Fruit fly (Drosophila melanogaster) whole organism, embryonic: ENCODE results near the gene RpL10Ab.

Experiments
- Asciz ChIP-seq: fragments of 200-800 bp; sonication (Bioruptor generic); optimal IDR thresholded peaks from 2 replicates; lab custom pipeline; 2017; ENCODE audit warnings: missing biosample characterization, mild to moderate bottlenecking, missing genetic modification characterization, missing genetic modification reagents
- Atf3 ChIP-seq: fragments of 200-800 bp; sonication (Bioruptor generic); optimal IDR thresholded peaks from 3 replicates; lab custom pipeline; 2016; ENCODE audit warnings: missing biosample characterization, missing genetic modification characterization
- CG10654 ChIP-seq: fragments of 200-800 bp; sonication (Bioruptor generic); optimal IDR thresholded peaks from 2 replicates; lab custom pipeline; 2016; ENCODE audit warnings: missing biosample characterization, missing genetic modification characterization
- CG11247 ChIP-seq: fragments of 200-800 bp; sonication (Bioruptor generic); IDR thresholded peaks from 2 replicates; pipeline ENCODE4 v1.3.6; 2022; ENCODE audit warnings: missing biosample characterization, missing genetic modification characterization
- CG12744 ChIP-seq: fragments of 200-800 bp; sonication (Bioruptor generic); optimal IDR thresholded peaks from 2 replicates; lab custom pipeline; 2016; ENCODE audit warnings: missing biosample characterization, missing genetic modification characterization
- CG13775 ChIP-seq: fragments of 200-800 bp; sonication (Bioruptor generic); optimal IDR thresholded peaks from 3 replicates; lab custom pipeline; 2017; ENCODE audit warnings: missing biosample characterization, mild to moderate bottlenecking, missing genetic modification characterization
- CG1647 ChIP-seq: fragments of 200-800 bp; sonication (Bioruptor generic); optimal IDR thresholded peaks from 3 replicates; lab custom pipeline; 2016; ENCODE audit warnings: missing biosample characterization, missing genetic modification characterization
- CG1832 ChIP-seq: fragments of 200-800 bp; sonication (Bioruptor generic); optimal IDR thresholded peaks from 2 replicates; lab custom pipeline; 2017; ENCODE audit warnings: missing biosample characterization, mild to moderate bottlenecking, missing genetic modification characterization, inconsistent platforms
- CG18599 ChIP-seq: fragments of 200-800 bp; sonication (Bioruptor generic); optimal IDR thresholded peaks from 3 replicates; lab custom pipeline; 2017; ENCODE audit warnings: missing biosample characterization, missing genetic modification characterization, mild to moderate bottlenecking, moderate library complexity, missing genetic modification reagents
- CG30431 ChIP-seq: fragments of 200-800 bp; sonication (Bioruptor generic); optimal IDR thresholded peaks from 2 replicates; lab custom pipeline; 2017; ENCODE audit warnings: missing biosample characterization, missing genetic modification characterization
- CG31441 ChIP-seq: fragments of 200-800 bp; sonication (Bioruptor generic); IDR thresholded peaks from 2 replicates; pipeline ENCODE4 v1.3.6; 2022; ENCODE audit warnings: missing biosample characterization, missing genetic modification characterization
- CG34224 ChIP-seq: fragments of 200-800 bp; sonication (Bioruptor generic); IDR thresholded peaks from 3 replicates; pipeline ENCODE4 v1.3.6; 2022; ENCODE audit warnings: missing biosample characterization, missing genetic modification characterization; ENCODE audit not compliant: partially characterized antibody
- CG4820 ChIP-seq: fragments of 200-800 bp; sonication (Bioruptor generic); optimal IDR thresholded peaks from 3 replicates; lab custom pipeline; 2016; ENCODE audit warnings: missing biosample characterization, missing genetic modification characterization
- CG6813 ChIP-seq: fragments of 200-800 bp; sonication (Bioruptor generic); optimal IDR thresholded peaks from 2 replicates; lab custom pipeline; 2017; ENCODE audit warnings: missing biosample characterization, missing genetic modification characterization, mild to moderate bottlenecking, moderate library complexity, missing genetic modification reagents
- CG8924 ChIP-seq: fragments of 200-800 bp; optimal IDR thresholded peaks from 3 replicates; lab custom pipeline; 2019; ENCODE audit warnings: missing biosample characterization, mild to moderate bottlenecking, missing genetic modification characterization, moderate library complexity
- CG9727 ChIP-seq: fragments of 200-800 bp; sonication (Bioruptor generic); optimal IDR thresholded peaks from 3 replicates; lab custom pipeline; 2017; ENCODE audit warnings: missing biosample characterization, mild to moderate bottlenecking, missing genetic modification characterization
- CG9817 ChIP-seq: fragments of 200-800 bp; sonication (Bioruptor generic); optimal IDR thresholded peaks from 2 replicates; lab custom pipeline; 2018; ENCODE audit warnings: missing biosample characterization, mild to moderate bottlenecking, missing genetic modification characterization, moderate library complexity
- CG9876 ChIP-seq: fragments of 200-800 bp; sonication (Bioruptor generic); optimal IDR thresholded peaks from 2 replicates; lab custom pipeline; 2016; ENCODE audit warnings: missing biosample characterization, missing genetic modification characterization
- Dbx ChIP-seq: fragments of 200-800 bp; sonication (Bioruptor generic); IDR thresholded peaks from 3 replicates; pipeline ENCODE4 v1.3.6; 2022; ENCODE audit warnings: missing biosample characterization, missing genetic modification characterization
- E2f1 ChIP-seq: fragments of 200-800 bp; sonication (Bioruptor generic); IDR thresholded peaks from 2 replicates; pipeline ENCODE4 v1.3.6; 2022; ENCODE audit warnings: missing biosample characterization, missing genetic modification characterization
- Ets65A ChIP-seq: fragments of 200-800 bp; sonication (Bioruptor generic); peaks from one replicate; lab custom pipeline; 2016; ENCODE audit warnings: missing biosample characterization, missing genetic modification characterization
- Gsc ChIP-seq: fragments of 200-800 bp; sonication (Bioruptor generic); IDR thresholded peaks from 2 replicates; pipeline ENCODE4 v1.3.6; 2022; ENCODE audit warnings: missing biosample characterization, missing genetic modification characterization
- H2.0 ChIP-seq: fragments of 200-800 bp; sonication (Bioruptor generic); IDR thresholded peaks from 2 replicates; pipeline ENCODE4 v1.3.6; 2022; ENCODE audit warnings: missing biosample characterization, missing genetic modification characterization
- HHEX ChIP-seq: fragments of 200-800 bp; sonication (Bioruptor generic); optimal IDR thresholded peaks from 3 replicates; lab custom pipeline; 2017; ENCODE audit warnings: missing biosample characterization, mild to moderate bottlenecking, missing genetic modification characterization, missing genetic modification reagents
- Hr39 ChIP-seq: fragments of >200 bp; optimal IDR thresholded peaks from 2 replicates; lab custom pipeline; 2017
- MESR4 ChIP-seq: fragments of 200-800 bp; sonication (Bioruptor generic); optimal IDR thresholded peaks from 2 replicates; lab custom pipeline; 2018; ENCODE audit warnings: missing biosample characterization, mild to moderate bottlenecking, missing genetic modification characterization, moderate library complexity
- NC2α ChIP-seq: fragments of 200-800 bp; sonication (Bioruptor generic); optimal IDR thresholded peaks from 2 replicates; lab custom pipeline; 2016; ENCODE audit warnings: missing biosample characterization, missing genetic modification characterization
- Neu2 ChIP-seq: fragments of 200-800 bp; sonication (Bioruptor generic); optimal IDR thresholded peaks from 3 replicates; lab custom pipeline; 2016; ENCODE audit warnings: missing biosample characterization, missing genetic modification characterization, borderline replicate concordance
- Nf-YA ChIP-seq: fragments of 200-800 bp; sonication (Bioruptor generic); IDR thresholded peaks from 2 replicates; pipeline ENCODE4 v1.3.6; 2022; ENCODE audit warnings: missing biosample characterization, missing genetic modification characterization
- Oli ChIP-seq: fragments of 200-800 bp; sonication (Bioruptor generic); optimal IDR thresholded peaks from 2 replicates; lab custom pipeline; 2018; ENCODE audit warnings: missing biosample characterization, mild to moderate bottlenecking, missing genetic modification characterization, moderate library complexity
- Scr ChIP-seq: fragments of 200-800 bp; sonication (Bioruptor generic); IDR thresholded peaks from 2 replicates; pipeline ENCODE4 v1.3.6; 2022; ENCODE audit warnings: missing biosample characterization, missing genetic modification characterization; ENCODE audit not compliant: partially characterized antibody
- Taf1 ChIP-seq: fragments of 200-800 bp; sonication (Bioruptor generic); IDR thresholded peaks from 2 replicates; pipeline ENCODE4 v1.3.6; 2022; ENCODE audit warnings: missing biosample characterization, missing genetic modification characterization
- Vsx1 ChIP-seq: fragments of 200-800 bp; sonication (Bioruptor generic); optimal IDR thresholded peaks from 2 replicates; lab custom pipeline; 2017; ENCODE audit warnings: missing biosample characterization, mild to moderate bottlenecking, missing genetic modification characterization, missing genetic modification reagents
- ara ChIP-seq: fragments of 200-800 bp; sonication (Bioruptor generic); IDR thresholded peaks from 2 replicates; pipeline ENCODE4 v1.3.6; 2022; ENCODE audit warnings: missing biosample characterization, missing genetic modification characterization
- ase ChIP-seq: fragments of 200-800 bp; sonication (Bioruptor generic); IDR thresholded peaks from 3 replicates; pipeline ENCODE4 v1.3.6; 2022; ENCODE audit warnings: missing biosample characterization, missing genetic modification characterization
- cad ChIP-seq: fragments of >200 bp; optimal IDR thresholded peaks from 2 replicates; lab custom pipeline; 2017; ENCODE audit warnings: missing biosample characterization, missing genetic modification characterization
- cato ChIP-seq: fragments of 200-800 bp; sonication (Bioruptor generic); optimal IDR thresholded peaks from 2 replicates; lab custom pipeline; 2016; ENCODE audit warnings: missing biosample characterization, missing genetic modification characterization, borderline replicate concordance
- corto ChIP-seq: fragments of 200-800 bp; sonication (Bioruptor generic); optimal IDR thresholded peaks from 2 replicates; lab custom pipeline; 2016; ENCODE audit warnings: missing biosample characterization, mild to moderate bottlenecking, missing genetic modification characterization, moderate library complexity
- crc ChIP-seq: fragments of 200-800 bp; sonication (Bioruptor generic); optimal IDR thresholded peaks from 2 replicates; lab custom pipeline; 2016; ENCODE audit warnings: missing biosample characterization, missing genetic modification characterization
- ems ChIP-seq: fragments of 200-800 bp; sonication (Bioruptor generic); optimal IDR thresholded peaks from 3 replicates; lab custom pipeline; 2016; ENCODE audit warnings: missing biosample characterization, missing genetic modification characterization
- gt ChIP-seq: fragments of 200-800 bp; sonication (Bioruptor generic); IDR thresholded peaks from 2 replicates; pipeline ENCODE4 v1.3.6; 2022; ENCODE audit warnings: missing biosample characterization, missing genetic modification characterization
- hbn ChIP-seq: fragments of 200-800 bp; sonication (Bioruptor generic); IDR thresholded peaks from 2 replicates; pipeline ENCODE4 v1.3.6; 2022; ENCODE audit warnings: missing biosample characterization, missing genetic modification characterization; ENCODE audit not compliant: partially characterized antibody
- hkb ChIP-seq, 2 experiments: fragments of 200-800 bp in 1 of 2; fragments of >200 bp in 1 of 2; sonication (Bioruptor generic) in 1 of 2; IDR thresholded peaks in 1 of 2; optimal IDR thresholded peaks in 1 of 2; 2 replicates each; pipeline versions ENCODE4 v1.3.6 to Lab custom; 2017 to 2022; ENCODE audit warnings: missing biosample characterization in 1 of 2, missing genetic modification characterization in 1 of 2
- mld ChIP-seq: fragments of 200-800 bp; sonication (Bioruptor generic); IDR thresholded peaks from 3 replicates; pipeline ENCODE4 v1.3.6; 2022; ENCODE audit warnings: missing biosample characterization, missing genetic modification characterization; ENCODE audit not compliant: partially characterized antibody
- peb ChIP-seq: fragments of 200-800 bp; sonication (Bioruptor generic); IDR thresholded peaks from 2 replicates; pipeline ENCODE4 v1.3.6; 2022; ENCODE audit warnings: missing biosample characterization, missing genetic modification characterization
- ranshi ChIP-seq: fragments of 200-800 bp; sonication (Bioruptor generic); IDR thresholded peaks from 2 replicates; pipeline ENCODE4 v1.3.6; 2022; ENCODE audit warnings: missing biosample characterization, missing genetic modification characterization
- row ChIP-seq: fragments of 200-800 bp; sonication (Bioruptor generic); IDR thresholded peaks from 3 replicates; pipeline ENCODE4 v1.3.6; 2022; ENCODE audit warnings: missing biosample characterization, missing genetic modification characterization
- shn ChIP-seq: fragments of 200-800 bp; sonication (Bioruptor generic); optimal IDR thresholded peaks from 3 replicates; lab custom pipeline; 2016; ENCODE audit warnings: missing biosample characterization, missing genetic modification characterization
- tio ChIP-seq: fragments of 200-800 bp; sonication (Bioruptor generic); optimal IDR thresholded peaks from 2 replicates; lab custom pipeline; 2017; ENCODE audit warnings: missing biosample characterization, missing genetic modification characterization, inconsistent platforms
- twi ChIP-seq: fragments of 200-800 bp; optimal IDR thresholded peaks from 2 replicates; lab custom pipeline; 2019; ENCODE audit warnings: missing biosample characterization, mild to moderate bottlenecking, missing genetic modification characterization, moderate library complexity
- unpg ChIP-seq: fragments of 200-800 bp; sonication (Bioruptor generic); optimal IDR thresholded peaks from 3 replicates; lab custom pipeline; 2018; ENCODE audit warnings: missing biosample characterization, mild to moderate bottlenecking, missing genetic modification characterization, moderate library complexity
- vvl ChIP-seq: fragments of 200-800 bp; sonication (Bioruptor generic); IDR thresholded peaks from 2 replicates; pipeline ENCODE4 v1.3.6; 2022; ENCODE audit warnings: missing biosample characterization, missing genetic modification characterization

The RpL10Ab gene

DNA sequence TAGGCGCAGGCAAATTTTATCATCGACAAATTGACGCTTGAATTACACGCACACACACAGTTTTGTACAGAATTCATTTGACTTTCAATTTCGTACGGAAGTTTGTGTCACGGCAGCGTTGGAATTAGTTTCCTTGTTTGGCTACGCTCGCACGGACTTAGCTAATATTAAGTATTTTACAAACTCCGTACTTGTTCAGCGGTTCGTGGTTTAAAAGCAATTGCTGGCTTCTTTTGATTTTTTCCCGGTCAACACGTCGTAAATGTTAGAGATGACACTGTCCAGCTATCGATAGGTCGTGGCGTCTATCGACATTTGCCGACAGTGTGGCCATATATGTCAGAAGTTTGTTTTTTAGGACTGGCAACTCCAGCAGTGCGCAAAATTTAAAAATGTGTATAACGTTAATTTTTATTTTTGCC lies 10.7 kb downstream of the RpL10Ab start, which contains the start of gene CycA (continued):
- TF ChIP-seq CG9817 (tag; lab: Kevin White, UChicago) (no peak), ase (no peak), Asciz (GFP tag; lab: Kevin White, UChicago) (no peak), CG9876 (GFP tag; lab: Kevin White, UChicago) (no peak), unpg (GFP tag; lab: Kevin White, UChicago) (no peak), Atf3 (GFP tag; lab: Kevin White, UChicago) (no peak), Dbx (no peak), Hr39 (no peak), corto (GFP tag; lab: Kevin White, UChicago) (no peak), CG4820 (no peak), CG9727 (GFP tag; lab: Kevin White, UChicago) (peak; percentile 4), MESR4 (GFP tag; lab: Kevin White, UChicago) (peak; percentile 64), hbn (GFP tag; lab: Robert Waterston, UW) (peak; percentile 78), tio (no peak), HHEX (GFP tag; lab: Kevin White, UChicago) (no peak), ems (GFP tag; lab: Kevin White, UChicago) (no peak), CG11247 (GFP tag; lab: Robert Waterston, UW) (no peak), H2.0 (GFP tag; lab: Robert Waterston, UW) (no peak), vvl (GFP tag; lab: Robert Waterston, UW) (no peak), mld (GFP tag; lab: Robert Waterston, UW) (peak; percentile 65), Oli (no peak), CG13775 (GFP tag; lab: Kevin White, UChicago) (no peak), Nf-YA (no peak), peb (GFP tag; lab: Robert Waterston, UW) (no peak), gt (GFP tag; lab: Robert Waterston, UW) (no peak), Ets65A (GFP tag; lab: Kevin White, UChicago) (peak; percentile 83), row (GFP tag; lab: Robert Waterston, UW) (peak; percentile 13; the same call in 1 of the 3 replicates), Taf1 (GFP tag; lab: Robert Waterston, UW) (no peak), CG6813 (GFP tag; lab: Kevin White, UChicago) (no peak), CG10654 (no peak), CG12744 (GFP tag; lab: Kevin White, UChicago) (no peak), cato (GFP tag; lab: Kevin White, UChicago) (no peak), CG1832 (GFP tag; lab: Kevin White, UChicago) (no peak), Neu2 (GFP tag; lab: Kevin White, UChicago) (no peak), CG30431 (GFP tag; lab: Kevin White, UChicago) (no peak), E2f1 (GFP tag; lab: Robert Waterston, UW) (no peak), ranshi (GFP tag; lab: Robert Waterston, UW) (0 out of 2 replicates have a peak, but pooled peaks have one; percentile 2), Vsx1 (GFP tag; lab: Kevin White, UChicago) (no peak), hkb (optimal IDR thresholded peaks at IDR 0.05; lab: Kevin White, UChicago) (peak; percentile 12), hkb (GFP tag; IDR thresholded peaks at IDR 0.05; lab: Robert Waterston, UW) (0 out of 2 replicates have a peak, but pooled peaks have one; percentile 13), CG18599 (no peak), shn (GFP tag; lab: Kevin White, UChicago) (peak; percentile 5), crc (no peak), twi (peak; percentile 13), CG1647 (GFP tag; lab: Kevin White, UChicago) (no peak), Scr (peak; percentile 84), ara (no peak), Gsc (GFP tag; lab: Robert Waterston, UW) (no peak), cad (GFP tag; lab: Kevin White, UChicago) (no peak), CG34224 (peak; percentile 79), CG31441 (GFP tag; lab: Robert Waterston, UW) (no peak), NC2α (GFP tag; lab: Kevin White, UChicago) (no peak), CG8924 (tag; lab: Kevin White, UChicago) (peak; percentile 66)
